Worm (Caenorhabditis elegans): ENCODE data around the gene ntl-3.

The ntl-3 gene

ce11 chrIII:11823260-11823659 lies 23.0 kb downstream of the ntl-3 start, which contains the start of gene C18D11.3 (continued):
- TF ChIP-seq Y56A3A.18 (GFP tag; IDR thresholded peaks at IDR 0.05) (no peak), Y53G8AR.9 (GFP tag; conservative IDR thresholded peaks at IDR 0.05) (0 out of 2 replicates have a peak, but pooled peaks have one; percentile 48), nhr-120 (GFP tag; IDR thresholded peaks at IDR 0.05) (no peak), dpff-1 (tag; optimal IDR thresholded peaks at IDR 0.05) (no peak), F57C9.4 (tag; optimal IDR thresholded peaks at IDR 0.05) (no peak), nfya-2 (GFP tag; IDR thresholded peaks at IDR 0.05) (no peak), mxl-1 (tag; optimal IDR thresholded peaks at IDR 0.05) (no peak), let-526 (GFP tag; IDR thresholded peaks at IDR 0.05) (peak; percentile 63; the same call in 1 of the 2 replicates), lin-26 (GFP tag; IDR thresholded peaks at IDR 0.05) (peak; percentile 70; the same call in 1 of the 2 replicates), sea-2 (GFP tag; IDR thresholded peaks at IDR 0.05) (no peak), atf-7 (tag; optimal IDR thresholded peaks at IDR 0.05) (peak; percentile 32), ama-1 (optimal IDR thresholded peaks at IDR 0.05) (no peak), ama-1 (GFP tag; optimal IDR thresholded peaks at IDR 0.05) (no peak), aptf-3 (GFP tag; IDR thresholded peaks at IDR 0.05) (no peak), T26A5.8 (tag; optimal IDR thresholded peaks at IDR 0.05) (no peak), F22D6.2 (tag; optimal IDR thresholded peaks at IDR 0.05) (no peak), sdz-38 (tag; optimal IDR thresholded peaks at IDR 0.05) (no peak), snpc-1.3 (tag; optimal IDR thresholded peaks at IDR 0.05; ENCODE audit: insufficient read depth) (no peak), F33H1.4 (GFP tag; IDR thresholded peaks at IDR 0.05) (peak; percentile 51), let-607 (tag; optimal IDR thresholded peaks at IDR 0.05) (peak in 1 of 2 experiments; percentile 30), Y95B8A.8 (GFP tag; IDR thresholded peaks at IDR 0.05) (no peak), B0336.3 (GFP tag; IDR thresholded peaks at IDR 0.05) (peak; percentile 79), unc-62 (GFP tag; optimal IDR thresholded peaks at IDR 0.05) (no peak), F37B4.10 (GFP tag; IDR thresholded peaks at IDR 0.05) (no peak), attf-3 (GFP tag; conservative IDR thresholded peaks at IDR 0.05) (no peak), nfya-1 (tag; optimal IDR thresholded peaks at IDR 0.05; ENCODE audit: borderline replicate concordance, insufficient read depth) (no peak), nfyb-1 (GFP tag; IDR thresholded peaks at IDR 0.05) (peak; percentile 80), rec-8 (tag; optimal IDR thresholded peaks at IDR 0.05) (no peak), egl-18 (GFP tag; IDR thresholded peaks at IDR 0.05) (no peak), ztf-6 (GFP tag; IDR thresholded peaks at IDR 0.05) (no peak), bed-1 (GFP tag; IDR thresholded peaks at IDR 0.05) (no peak), him-1 (tag; optimal IDR thresholded peaks at IDR 0.05) (peak; percentile 16), hsf-1 (GFP tag; IDR thresholded peaks at IDR 0.05) (0 out of 2 replicates have a peak, but pooled peaks have one; percentile 37), zfh-2 (GFP tag; conservative IDR thresholded peaks at IDR 0.05) (peak; percentile 56; the same call in 1 of the 2 replicates), snpc-3.4 (tag; optimal IDR thresholded peaks at IDR 0.05) (no peak), ceh-100 (GFP tag; IDR thresholded peaks at IDR 0.05) (peak; percentile 75), tbx-9 (tag; optimal IDR thresholded peaks at IDR 0.05; ENCODE audit: borderline replicate concordance) (no peak), madf-8 (GFP tag; conservative IDR thresholded peaks at IDR 0.05) (peak; percentile 31; the same call in 1 of the 2 replicates), cebp-2 (GFP tag; IDR thresholded peaks at IDR 0.05) (no peak), tbp1 (GFP tag; optimal IDR thresholded peaks at IDR 0.05) (peak; percentile 66)

- TF ChIP-seq C17E4.6 (GFP tag; IDR thresholded peaks at IDR 0.05) (no peak), akir-1 (GFP tag; optimal IDR thresholded peaks at IDR 0.05) (no peak), hsf-1 (GFP tag; IDR thresholded peaks at IDR 0.05) (no peak), fkh-3 (tag; optimal IDR thresholded peaks at IDR 0.05) (no peak), Y79H2A.3 (GFP tag; conservative IDR thresholded peaks at IDR 0.05) (no peak), ztf-25 (GFP tag; IDR thresholded peaks at IDR 0.05) (no peak), nhr-80 (tag; optimal IDR thresholded peaks at IDR 0.05) (peak; percentile 48), atf-7 (tag; optimal IDR thresholded peaks at IDR 0.05) (no peak)
These were observed 23.9 kb downstream of the ntl-3 start, which contains the start of gene maa-1 for ce11 chrIII:11822407-11822806. Gene maa-1, minus strand, starts transcription at chrIII:11822526.

Measured in whole organism, young adult.